Fruit fly (Drosophila melanogaster): ENCODE data around the gene CG33271.

CG33271 gene

DNA sequence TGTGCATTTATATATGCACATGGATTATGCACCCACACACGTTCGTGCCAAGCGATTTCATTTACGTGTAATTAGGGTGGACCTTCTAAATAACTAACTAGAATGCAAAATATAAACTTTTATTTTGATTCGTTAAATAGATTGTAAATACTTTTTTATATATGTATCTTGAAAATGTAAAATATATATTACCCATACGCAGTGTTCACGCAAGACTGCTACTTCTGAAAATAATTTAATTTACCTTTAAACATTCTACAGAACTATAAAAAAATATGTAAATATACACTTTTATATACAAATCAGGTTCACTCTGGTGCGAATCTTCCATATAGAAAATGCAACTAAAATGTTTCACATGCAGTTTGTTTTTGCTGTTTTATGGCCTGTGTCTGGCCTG, 16.5 kb upstream of the CG33271 start:
- TF ChIP-seq pho (GFP tag; optimal IDR thresholded peaks at IDR 0.05) (no peak), Drgx (GFP tag; IDR thresholded peaks at IDR 0.05) (no peak), stc (GFP tag; IDR thresholded peaks at IDR 0.05) (no peak), Taf1 (GFP tag; IDR thresholded peaks at IDR 0.05) (no peak), CG17829 (tag; optimal IDR thresholded peaks at IDR 0.05) (no peak), br (optimal IDR thresholded peaks at IDR 0.05) (no peak)

DNA sequence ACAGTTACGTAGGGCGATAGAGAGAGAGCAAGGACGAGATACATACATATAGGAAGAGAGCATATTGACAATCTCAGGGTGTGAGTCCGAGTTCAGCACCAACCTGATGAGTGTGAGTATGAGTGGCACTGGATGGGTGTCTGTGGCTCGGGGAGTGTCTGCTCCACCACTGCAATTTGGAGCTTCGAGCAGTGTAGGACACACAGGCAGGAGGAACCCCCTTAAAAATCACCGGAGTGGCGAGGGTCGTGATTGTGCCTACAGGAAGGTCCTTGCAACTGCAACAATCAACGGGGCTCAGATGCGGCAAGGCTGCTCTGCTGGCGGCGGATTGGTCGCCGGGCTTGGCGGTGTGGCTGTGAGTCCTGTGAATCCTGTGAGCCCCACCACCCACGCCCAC, 14.5 kb upstream of the CG33271 start:
- peak; percentile 15 to 22 for TF ChIP-seq Trl (optimal IDR thresholded peaks at IDR 0.05)
- no peak for TF ChIP-seq Trl (GFP tag; optimal IDR thresholded peaks at IDR 0.05)
- TF ChIP-seq da (GFP tag; optimal IDR thresholded peaks at IDR 0.05), result no peak
- TF ChIP-seq dati (GFP tag; IDR thresholded peaks at IDR 0.05), result no peak
- TF ChIP-seq CG7963 (GFP tag; IDR thresholded peaks at IDR 0.05; ENCODE audit: partially characterized antibody), result no peak
- TF ChIP-seq her (GFP tag; optimal IDR thresholded peaks at IDR 0.05), result no peak
- TF ChIP-seq CG8765 (GFP tag; IDR thresholded peaks at IDR 0.05), result no peak

DNA sequence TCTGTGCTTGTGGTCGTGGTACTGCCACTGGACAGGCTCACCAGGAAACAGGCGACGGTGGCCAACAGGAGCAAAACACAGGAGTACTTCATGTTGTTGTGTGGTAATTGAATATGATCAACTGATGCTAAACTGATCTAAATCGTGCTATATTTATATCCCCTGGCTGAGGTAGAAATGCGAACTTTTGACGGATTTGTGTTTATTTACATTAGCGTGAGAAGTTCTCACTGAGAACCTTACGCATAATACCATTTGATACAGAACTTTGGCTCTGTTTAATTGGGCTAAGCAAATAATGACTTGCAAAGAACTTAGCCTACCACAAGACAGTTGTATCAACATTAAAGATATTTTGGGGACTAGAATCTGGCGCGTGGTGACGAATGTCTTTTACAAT, 13.8 kb upstream of the CG33271 start, which contains the start of gene CG33268:
CG33268 (minus strand) TSS at position 101 of the 400 bp plus-strand sequence.
- TF ChIP-seq CG8089 (GFP tag; optimal IDR thresholded peaks at IDR 0.05) (no peak), CG12219 (GFP tag; optimal IDR thresholded peaks at IDR 0.05) (no peak), Stat92E (GFP tag; optimal IDR thresholded peaks at IDR 0.05) (no peak), Mes4 (GFP tag; optimal IDR thresholded peaks at IDR 0.05) (no peak), CG14014 (GFP tag; IDR thresholded peaks at IDR 0.05) (no peak), CG3281 (GFP tag; optimal IDR thresholded peaks at IDR 0.05) (no peak), CG8290 (GFP tag; optimal IDR thresholded peaks at IDR 0.05) (no peak), CG8290 (tag; optimal IDR thresholded peaks at IDR 0.05) (no peak), CG2678 (tag; optimal IDR thresholded peaks at IDR 0.05) (no peak), scrt (GFP tag; optimal IDR thresholded peaks at IDR 0.05) (no peak), run (tag; optimal IDR thresholded peaks at IDR 0.05) (no peak), CG30020 (tag; optimal IDR thresholded peaks at IDR 0.05) (no peak), mam (GFP tag; optimal IDR thresholded peaks at IDR 0.05) (no peak), CG12104 (GFP tag; optimal IDR thresholded peaks at IDR 0.05) (no peak), ATbp (GFP tag; optimal IDR thresholded peaks at IDR 0.05) (no peak), amos (GFP tag; IDR thresholded peaks at IDR 0.05; ENCODE audit: partially characterized antibody) (no peak)

DNA sequence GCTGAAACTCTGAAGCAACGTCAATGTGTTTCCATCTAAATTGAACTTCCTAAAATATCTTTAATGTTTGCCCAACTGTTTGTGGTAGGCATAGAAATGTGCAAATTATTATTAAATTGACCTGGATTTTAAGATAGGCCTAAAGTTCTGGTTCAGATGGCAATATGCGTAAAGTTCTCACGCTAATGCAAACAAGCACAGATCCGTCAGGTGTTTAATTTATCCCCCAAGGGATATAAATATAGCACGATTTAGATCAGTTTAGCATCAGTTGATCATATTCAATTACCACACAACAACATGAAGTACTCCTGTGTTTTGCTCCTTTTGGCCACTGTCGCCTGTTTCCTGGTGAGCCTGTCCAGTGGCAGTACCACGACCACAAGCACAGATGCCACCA, 12.1 kb upstream of the CG33271 start, which contains the start of gene CG7377:
CG7377 (plus strand) TSS at position 301 of the 400 bp plus-strand sequence.
- TF ChIP-seq klu (GFP tag; IDR thresholded peaks at IDR 0.05) (0 out of 2 replicates have a peak, but pooled peaks have one; percentile 9), Ets65A (GFP tag) (peak; percentile 15)

DNA sequence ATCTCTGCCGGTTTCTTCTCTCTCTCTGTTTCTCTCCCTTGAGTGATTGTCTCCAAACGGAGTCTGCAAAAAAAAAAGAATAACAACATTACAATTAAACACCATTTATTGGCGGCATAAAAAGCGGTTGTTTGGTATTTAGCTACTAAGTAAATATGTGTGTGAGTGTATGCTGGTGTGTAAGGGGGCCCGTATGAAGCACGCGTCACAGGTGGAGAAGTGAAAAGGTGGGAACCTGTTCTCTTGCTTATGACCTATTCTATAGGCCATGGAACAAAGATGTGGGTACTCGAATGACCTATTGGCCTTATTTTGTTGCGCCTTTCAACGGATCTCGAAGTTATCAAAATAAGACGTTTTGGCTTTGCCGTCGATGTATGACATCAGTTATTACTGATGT, 11.3 kb upstream of the CG33271 start:
- TF ChIP-seq sens-2 (GFP tag; IDR thresholded peaks at IDR 0.05) (no peak), Bgb (GFP tag; IDR thresholded peaks at IDR 0.05; ENCODE audit: partially characterized antibody) (no peak), wdn (GFP tag; IDR thresholded peaks at IDR 0.05) (no peak), dm (GFP tag; optimal IDR thresholded peaks at IDR 0.05) (no peak), CG10565 (GFP tag; optimal IDR thresholded peaks at IDR 0.05) (no peak), Scr (GFP tag; IDR thresholded peaks at IDR 0.05; ENCODE audit: partially characterized antibody) (no peak), CG31365 (tag; optimal IDR thresholded peaks at IDR 0.05) (no peak), Deaf1 (tag; optimal IDR thresholded peaks at IDR 0.05) (no peak), CG3838 (GFP tag; optimal IDR thresholded peaks at IDR 0.05) (no peak), CG2120 (GFP tag; optimal IDR thresholded peaks at IDR 0.05) (no peak), sens (GFP tag) (peak; percentile 80), D19B (GFP tag; optimal IDR thresholded peaks at IDR 0.05) (no peak), sisA (GFP tag; IDR thresholded peaks at IDR 0.05) (no peak), Sox102F (GFP tag; optimal IDR thresholded peaks at IDR 0.05) (no peak), CG17186 (GFP tag; optimal IDR thresholded peaks at IDR 0.05) (no peak), jumu (GFP tag; optimal IDR thresholded peaks at IDR 0.05) (no peak), CG2199 (GFP tag; IDR thresholded peaks at IDR 0.05) (no peak), corto (GFP tag; optimal IDR thresholded peaks at IDR 0.05) (no peak)

Data from whole organism, embryonic.